Fruit fly (Drosophila melanogaster) Kc167 (cell line): ENCODE data around the gene CG45492.
"Not testable (repeated sequence)": the region's sequence is repeated elsewhere in the genome, so short reads cannot be mapped to it uniquely, and the experiment has no call there.

Source experiments
- Myc ChIP-seq: fragments of >200 bp; optimal IDR thresholded peaks from 2 replicates; lab custom pipeline; 2017; ENCODE audit warnings: missing external identifiers
- Sin3A ChIP-seq: fragments of >200 bp; optimal IDR thresholded peaks from 2 replicates; lab custom pipeline; 2018; ENCODE audit warnings: missing external identifiers
- h ChIP-seq: fragments of >200 bp; optimal IDR thresholded peaks from 3 replicates; lab custom pipeline; 2018; ENCODE audit warnings: missing external identifiers
- insv ChIP-seq: fragments of >200 bp; optimal IDR thresholded peaks from 3 replicates; lab custom pipeline; 2018; ENCODE audit warnings: missing external identifiers
- psq ChIP-seq: fragments of >200 bp; optimal IDR thresholded peaks from 2 replicates; lab custom pipeline; 2017; ENCODE audit warnings: missing external identifiers
- ttk ChIP-seq: sonication (Bioruptor generic); optimal IDR thresholded peaks from 2 replicates; lab custom pipeline; 2017; ENCODE audit warnings: missing external identifiers

The CG45492 gene

dm6 chrX:19944047-19944446 lies at the start of gene CG45492:
Gene CG45492, minus strand, starts transcription at chrX:19944147.
- TF ChIP-seq ttk, Myc, h (lab: Kevin White, UChicago): not testable (repeated sequence)

dm6 chrX:19964215-19964614 lies 20.3 kb upstream of the CG45492 start:
- TF ChIP-seq psq, result no peak
- no peak for TF ChIP-seq ttk (lab: Kevin White, UChicago)
- TF ChIP-seq Myc (lab: Kevin White, UChicago), result no peak
- no peak for TF ChIP-seq h (lab: Kevin White, UChicago)
- no peak for TF ChIP-seq insv (lab: Kevin White, UChicago)
- no peak for TF ChIP-seq Sin3A

- TF ChIP-seq Myc (lab: Kevin White, UChicago) (no peak), ttk (lab: Kevin White, UChicago) (no peak), psq (no peak), Sin3A (no peak), h (lab: Kevin White, UChicago) (no peak), insv (lab: Kevin White, UChicago) (no peak)
Observed at dm6 chrX:19960881-19961347, 17.0 kb upstream of the CG45492 start, which contains the start of gene Nep3. Gene Nep3, plus strand, starts transcription at chrX:19961297.

dm6 chrX:19959353-19959969 lies 15.5 kb upstream of the CG45492 start, which contains the start of gene CG12655:
Gene CG12655, minus strand, starts transcription at chrX:19959403.
- TF ChIP-seq h (lab: Kevin White, UChicago) (no peak), Myc (lab: Kevin White, UChicago) (no peak), Sin3A (no peak), ttk (lab: Kevin White, UChicago) (no peak)

dm6 chrX:19958242-19958641 lies 14.3 kb upstream of the CG45492 start, which contains the start of gene CG43784:
Gene CG43784, minus strand, starts transcription at chrX:19958342.
- not testable (repeated sequence) for TF ChIP-seq insv, Myc, h (lab: Kevin White, UChicago)

- not testable (repeated sequence) for TF ChIP-seq h (lab: Kevin White, UChicago); insv (lab: Kevin White, UChicago); psq
Observed at dm6 chrX:19953508-19953907, 9.6 kb upstream of the CG45492 start, which contains the start of gene CG45494. Gene CG45494, minus strand, starts transcription at chrX:19953608.

dm6 chrX:19948773-19949172 lies 4.8 kb upstream of the CG45492 start, which contains the start of gene CG45493:
Gene CG45493, minus strand, starts transcription at chrX:19948873.
- TF ChIP-seq Myc (lab: Kevin White, UChicago); psq; h (lab: Kevin White, UChicago): not testable (repeated sequence)

dm6 chrX:19938894-19939293 lies 5.1 kb downstream of the CG45492 start, which contains the start of gene CG45491:
Gene CG45491, minus strand, starts transcription at chrX:19938994.
- not testable (repeated sequence) for TF ChIP-seq Sin3A; ttk (lab: Kevin White, UChicago); insv (lab: Kevin White, UChicago)

- TF ChIP-seq psq; ttk (lab: Kevin White, UChicago); insv (lab: Kevin White, UChicago): not testable (repeated sequence)
Observed at dm6 chrX:19934194-19934593, 9.8 kb downstream of the CG45492 start, which contains the start of gene CG45490. Gene CG45490, minus strand, starts transcription at chrX:19934294.

- not testable (repeated sequence) for TF ChIP-seq ttk (lab: Kevin White, UChicago); h (lab: Kevin White, UChicago); Sin3A
Observed at dm6 chrX:19929078-19929477, 14.9 kb downstream of the CG45492 start, which contains the start of gene CG45489. Gene CG45489, minus strand, starts transcription at chrX:19929178.

dm6 chrX:19920335-19920734 lies 23.6 kb downstream of the CG45492 start, which contains the start of gene CG45488:
Gene CG45488, minus strand, starts transcription at chrX:19920435.
- not testable (repeated sequence) for TF ChIP-seq Myc (lab: Kevin White, UChicago); h (lab: Kevin White, UChicago); Sin3A

dm6 chrX:19915181-19915580 lies 28.8 kb downstream of the CG45492 start, which contains the start of gene CG45487:
Gene CG45487, minus strand, starts transcription at chrX:19915281.
- TF ChIP-seq insv (lab: Kevin White, UChicago); h (lab: Kevin White, UChicago); psq: not testable (repeated sequence)

- TF ChIP-seq h (lab: Kevin White, UChicago); Myc (lab: Kevin White, UChicago); psq: not testable (repeated sequence)
Observed at dm6 chrX:19910017-19910416, 33.9 kb downstream of the CG45492 start, which contains the start of gene CG45486. Gene CG45486, minus strand, starts transcription at chrX:19910117.
